Fruit fly (Drosophila melanogaster) whole organism, prepupa: Measurements from ENCODE around the gene Arp1.

Source experiments
- Blimp-1 ChIP-seq: fragments of 200-800 bp; sonication (Bioruptor generic); optimal IDR thresholded peaks from 3 replicates; lab custom pipeline; 2017; ENCODE audit warnings: missing biosample characterization, missing genetic modification characterization, mild to moderate bottlenecking, moderate library complexity, missing genetic modification reagents
- CG10669 ChIP-seq: fragments of 200-800 bp; sonication (Bioruptor generic); optimal IDR thresholded peaks from 3 replicates; lab custom pipeline; 2018; ENCODE audit warnings: missing biosample characterization, mild to moderate bottlenecking, missing genetic modification characterization, moderate library complexity
- CG11294 ChIP-seq: fragments of 200-800 bp; sonication (Bioruptor generic); IDR thresholded peaks from 2 replicates; pipeline ENCODE4 v1.3.6; 2022; ENCODE audit warnings: missing biosample characterization, missing genetic modification characterization
- CG11762 ChIP-seq: fragments of 200-800 bp; sonication (Bioruptor generic); optimal IDR thresholded peaks from 3 replicates; lab custom pipeline; 2016; ENCODE audit warnings: missing biosample characterization, missing genetic modification characterization; ENCODE audit not compliant: insufficient read depth
- CG1621 ChIP-seq: fragments of 200-800 bp; sonication (Bioruptor generic); optimal IDR thresholded peaks from 3 replicates; lab custom pipeline; 2018; ENCODE audit warnings: missing biosample characterization, mild to moderate bottlenecking, missing genetic modification characterization
- CG16779 ChIP-seq: fragments of 200-800 bp; sonication (Bioruptor generic); optimal IDR thresholded peaks from 3 replicates; lab custom pipeline; 2017; ENCODE audit warnings: missing biosample characterization, mild to moderate bottlenecking, missing genetic modification characterization
- CG31627 ChIP-seq: fragments of 200-800 bp; sonication (Bioruptor generic); optimal IDR thresholded peaks from 3 replicates; lab custom pipeline; 2016; ENCODE audit warnings: missing biosample characterization, missing genetic modification characterization
- CG32006 ChIP-seq: fragments of 200-800 bp; sonication (Bioruptor generic); optimal IDR thresholded peaks from 3 replicates; lab custom pipeline; 2017; ENCODE audit warnings: missing biosample characterization, mild to moderate bottlenecking, missing genetic modification characterization
- CG34406 ChIP-seq: fragments of 200-800 bp; sonication (Bioruptor generic); optimal IDR thresholded peaks from 3 replicates; lab custom pipeline; 2016; ENCODE audit warnings: missing biosample characterization, missing genetic modification characterization
- CG6163 ChIP-seq: fragments of 200-800 bp; sonication (Bioruptor generic); IDR thresholded peaks from 3 replicates; pipeline ENCODE4 v1.3.6; 2022; ENCODE audit warnings: missing biosample characterization, missing genetic modification characterization
- CG6276 ChIP-seq: fragments of 200-800 bp; sonication (Bioruptor generic); optimal IDR thresholded peaks from 2 replicates; lab custom pipeline; 2017; ENCODE audit warnings: missing biosample characterization, mild to moderate bottlenecking, missing genetic modification characterization
- CG6792 ChIP-seq: fragments of 200-800 bp; sonication (Bioruptor generic); optimal IDR thresholded peaks from 3 replicates; lab custom pipeline; 2016; ENCODE audit warnings: missing biosample characterization, missing genetic modification characterization
- CG7368 ChIP-seq: fragments of 200-800 bp; sonication (Bioruptor generic); optimal IDR thresholded peaks from 3 replicates; lab custom pipeline; 2016; ENCODE audit warnings: missing biosample characterization, missing genetic modification characterization
- CG8319 ChIP-seq: fragments of 200-800 bp; sonication (Bioruptor generic); optimal IDR thresholded peaks from 3 replicates; lab custom pipeline; 2016; ENCODE audit warnings: missing biosample characterization, missing genetic modification characterization
- CG8632 ChIP-seq: fragments of 200-800 bp; sonication (Bioruptor generic); optimal IDR thresholded peaks from 3 replicates; lab custom pipeline; 2016; ENCODE audit warnings: missing biosample characterization, missing genetic modification characterization
- CG9139 ChIP-seq: fragments of 200-800 bp; sonication (Bioruptor generic); optimal IDR thresholded peaks from 3 replicates; lab custom pipeline; 2017; ENCODE audit warnings: missing biosample characterization, mild to moderate bottlenecking, missing genetic modification characterization
- Eip75B ChIP-seq: fragments of 200-800 bp; sonication (Bioruptor generic); optimal IDR thresholded peaks from 3 replicates; lab custom pipeline; 2016; ENCODE audit warnings: missing biosample characterization, missing genetic modification characterization
- Eip78C ChIP-seq: fragments of 200-800 bp; sonication (Bioruptor generic); peaks from one replicate; lab custom pipeline; 2016; ENCODE audit warnings: missing biosample characterization, missing genetic modification characterization
- Eip93F ChIP-seq: fragments of 200-800 bp; sonication (Bioruptor generic); optimal IDR thresholded peaks from 2 replicates; lab custom pipeline; 2016; ENCODE audit warnings: missing biosample characterization, mild to moderate bottlenecking, missing genetic modification characterization
- Ets21C ChIP-seq: fragments of 200-800 bp; sonication (Bioruptor generic); optimal IDR thresholded peaks from 3 replicates; lab custom pipeline; 2016; ENCODE audit warnings: missing biosample characterization, missing genetic modification characterization
- Gug ChIP-seq: fragments of 200-800 bp; sonication (Bioruptor generic); IDR thresholded peaks from 2 replicates; pipeline ENCODE4 v1.3.6; 2022; ENCODE audit warnings: missing biosample characterization, missing genetic modification characterization
- Hr39 ChIP-seq: fragments of 200-800 bp; sonication (Bioruptor generic); optimal IDR thresholded peaks from 2 replicates; lab custom pipeline; 2016; ENCODE audit warnings: missing biosample characterization, missing genetic modification characterization
- Hr4 ChIP-seq: fragments of 200-800 bp; sonication (Bioruptor generic); optimal IDR thresholded peaks from 3 replicates; lab custom pipeline; 2016; ENCODE audit warnings: missing biosample characterization, missing genetic modification characterization
- Lpt ChIP-seq: fragments of 200-800 bp; sonication (Bioruptor generic); optimal IDR thresholded peaks from 3 replicates; lab custom pipeline; 2016; ENCODE audit warnings: missing biosample characterization, missing genetic modification characterization
- Met ChIP-seq: fragments of 200-800 bp; sonication (Bioruptor generic); optimal IDR thresholded peaks from 3 replicates; lab custom pipeline; 2016; ENCODE audit warnings: missing biosample characterization, missing genetic modification characterization
- OdsH ChIP-seq: fragments of 200-800 bp; sonication (Bioruptor generic); optimal IDR thresholded peaks from 3 replicates; lab custom pipeline; 2016; ENCODE audit warnings: missing biosample characterization, missing genetic modification characterization
- Smox ChIP-seq: fragments of 200-800 bp; sonication (Bioruptor generic); optimal IDR thresholded peaks from 3 replicates; lab custom pipeline; 2016; ENCODE audit warnings: missing biosample characterization, missing genetic modification characterization
- Sox102F ChIP-seq: fragments of 200-800 bp; sonication (Bioruptor generic); optimal IDR thresholded peaks from 2 replicates; lab custom pipeline; 2016; ENCODE audit warnings: missing biosample characterization, mild to moderate bottlenecking, missing genetic modification characterization
- Sox14 ChIP-seq: fragments of 200-800 bp; sonication (Bioruptor generic); optimal IDR thresholded peaks from 3 replicates; lab custom pipeline; 2016; ENCODE audit warnings: missing biosample characterization, missing genetic modification characterization
- acj6 ChIP-seq: fragments of 200-800 bp; sonication (Bioruptor generic); optimal IDR thresholded peaks from 3 replicates; lab custom pipeline; 2016; ENCODE audit warnings: missing biosample characterization, missing genetic modification characterization
- dac ChIP-seq: fragments of 200-800 bp; sonication (Bioruptor generic); optimal IDR thresholded peaks from 2 replicates; lab custom pipeline; 2017; ENCODE audit warnings: missing biosample characterization, mild to moderate bottlenecking, missing genetic modification characterization
- dsx ChIP-seq: fragments of 200-800 bp; optimal IDR thresholded peaks from 3 replicates; lab custom pipeline; 2019; ENCODE audit warnings: missing biosample characterization, mild to moderate bottlenecking, missing genetic modification characterization, moderate library complexity; ENCODE audit not compliant: poor library complexity, severe bottlenecking
- eg ChIP-seq: fragments of 200-800 bp; sonication (Bioruptor generic); IDR thresholded peaks from 3 replicates; pipeline ENCODE4 v1.3.6; 2022; ENCODE audit warnings: missing biosample characterization, missing genetic modification characterization
- esn ChIP-seq: fragments of 200-800 bp; sonication (Bioruptor generic); optimal IDR thresholded peaks from 2 replicates; lab custom pipeline; 2016; ENCODE audit warnings: missing biosample characterization, mild to moderate bottlenecking, missing genetic modification characterization, moderate library complexity
- fd85E ChIP-seq: fragments of 200-800 bp; sonication (Bioruptor generic); optimal IDR thresholded peaks from 3 replicates; lab custom pipeline; 2016; ENCODE audit warnings: missing biosample characterization, missing genetic modification characterization
- lz ChIP-seq: fragments of 200-800 bp; sonication (Bioruptor generic); optimal IDR thresholded peaks from 3 replicates; lab custom pipeline; 2016; ENCODE audit warnings: missing biosample characterization, missing genetic modification characterization
- net ChIP-seq: fragments of 200-800 bp; sonication (Bioruptor generic); optimal IDR thresholded peaks from 3 replicates; lab custom pipeline; 2016; ENCODE audit warnings: missing biosample characterization, missing genetic modification characterization
- pdm3 ChIP-seq: fragments of 200-800 bp; sonication (Bioruptor generic); optimal IDR thresholded peaks from 3 replicates; lab custom pipeline; 2016; ENCODE audit warnings: missing biosample characterization, missing genetic modification characterization
- ss ChIP-seq, 2 experiments: fragments of 200-800 bp; sonication (Bioruptor generic); optimal IDR thresholded peaks; 2 replicates in 1 of 2; 3 replicates in 1 of 2; lab custom pipeline; 2017 to 2018; ENCODE audit warnings: mild to moderate bottlenecking in 2 of 2, missing biosample characterization in 2 of 2, missing genetic modification characterization in 2 of 2, moderate library complexity in 1 of 2
- svp ChIP-seq: fragments of 200-800 bp; sonication (Bioruptor generic); peaks from one replicate; lab custom pipeline; 2016; ENCODE audit warnings: missing biosample characterization, missing genetic modification characterization
- topi ChIP-seq: fragments of 200-800 bp; sonication (Bioruptor generic); optimal IDR thresholded peaks from 3 replicates; lab custom pipeline; 2016; ENCODE audit warnings: missing biosample characterization, missing genetic modification characterization
- vri ChIP-seq: fragments of 200-800 bp; sonication (Bioruptor generic); optimal IDR thresholded peaks from 3 replicates; lab custom pipeline; 2016; ENCODE audit warnings: missing biosample characterization, mild to moderate bottlenecking, missing genetic modification characterization

Arp1 gene

dm6 chr3R:12644621-12645310 lies 46.8 kb upstream of the Arp1 start (continued):
- TF ChIP-seq CG6163 (no peak), Sox102F (GFP tag; lab: Kevin White, UChicago) (no peak), dac (no peak), fd85E (GFP tag; lab: Kevin White, UChicago) (no peak), svp (GFP tag; lab: Kevin White, UChicago) (peak; percentile 66), pdm3 (peak; percentile 14), Sox14 (GFP tag; lab: Kevin White, UChicago) (no peak), CG11294 (no peak), CG10669 (GFP tag; lab: Kevin White, UChicago) (no peak), CG31627 (peak; percentile 15), OdsH (GFP tag; lab: Kevin White, UChicago) (no peak), ss (GFP tag; optimal IDR thresholded peaks at IDR 0.05; lab: Kevin White, UChicago) (no peak), esn (GFP tag; lab: Kevin White, UChicago) (peak; percentile 13), Gug (GFP tag; lab: Robert Waterston, UW) (no peak), CG32006 (no peak), Blimp-1 (no peak), Eip93F (GFP tag; lab: Kevin White, UChicago) (no peak), CG1621 (tag; lab: Kevin White, UChicago) (no peak)
- TF ChIP-seq, all 60 proteins: peak for 14

dm6 chr3R:12645771-12646317 lies 45.7 kb upstream of the Arp1 start:
- TF ChIP-seq Eip78C (GFP tag; lab: Kevin White, UChicago) (peak; percentile 33), CG6163 (0 out of 3 replicates have a peak, but pooled peaks have one; percentile 21), Ets21C (GFP tag; lab: Kevin White, UChicago) (no peak), vri (GFP tag; lab: Kevin White, UChicago) (no peak)

- TF ChIP-seq Met (GFP tag; lab: Kevin White, UChicago) (no peak), fd85E (GFP tag; lab: Kevin White, UChicago) (no peak), Eip78C (GFP tag; lab: Kevin White, UChicago) (peak; percentile 78), ss (GFP tag; optimal IDR thresholded peaks at IDR 0.05; lab: Kevin White, UChicago) (no peak), CG8632 (no peak), CG6792 (GFP tag; lab: Kevin White, UChicago) (no peak)
- TF ChIP-seq, all 60 proteins: peak for 1
Measured at dm6 chr3R:12646926-12647325, 44.6 kb upstream of the Arp1 start.

dm6 chr3R:12647348-12647747 lies 44.2 kb upstream of the Arp1 start:
- TF ChIP-seq CG8319 (no peak), eg (GFP tag; lab: Robert Waterston, UW) (no peak)
- TF ChIP-seq, all 60 proteins: peak for 0

DNA sequence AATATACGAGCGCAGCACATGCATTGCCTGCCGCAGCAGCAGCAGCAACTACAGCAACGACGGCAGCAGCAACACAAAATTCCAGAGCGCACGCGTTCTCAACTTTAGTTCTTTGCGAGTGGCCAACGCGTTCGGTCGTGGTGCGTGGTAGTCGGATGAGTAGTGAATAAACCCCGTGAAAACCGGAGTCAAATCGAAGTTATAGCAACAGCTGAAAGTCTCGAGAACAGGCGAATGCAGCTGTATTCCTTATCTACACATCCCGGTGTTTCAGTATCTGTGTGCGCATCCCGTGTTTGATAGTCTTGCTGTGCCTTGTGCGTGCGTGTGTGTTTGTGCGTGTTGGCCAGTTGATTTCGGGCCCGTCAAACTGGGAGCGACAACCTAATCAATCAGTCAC lies 43.6 kb upstream of the Arp1 start, which contains the start of gene Dtg:
Gene Dtg, plus strand, starts transcription at position 105 of the 400 bp plus-strand sequence.
- TF ChIP-seq CG8632: no peak
- TF ChIP-seq topi (GFP tag; lab: Kevin White, UChicago): no peak
- TF ChIP-seq CG32006: no peak
- no peak for TF ChIP-seq CG6276 (GFP tag; lab: Kevin White, UChicago)
- TF ChIP-seq net (GFP tag; lab: Kevin White, UChicago): no peak
- TF ChIP-seq fd85E (GFP tag; lab: Kevin White, UChicago): no peak
- no peak for TF ChIP-seq acj6 (GFP tag; lab: Kevin White, UChicago)
- no peak for TF ChIP-seq Lpt (GFP tag; lab: Kevin White, UChicago)
- no peak for TF ChIP-seq CG11294
- TF ChIP-seq Ets21C (GFP tag; lab: Kevin White, UChicago): no peak
- no peak for TF ChIP-seq Eip93F (GFP tag; lab: Kevin White, UChicago)
- no peak for TF ChIP-seq CG11762 (GFP tag; lab: Kevin White, UChicago)
- TF ChIP-seq CG34406: no peak
- peak; percentile 20 for TF ChIP-seq CG9139
- no peak for TF ChIP-seq Smox (GFP tag; lab: Kevin White, UChicago)
- peak; percentile 8 for TF ChIP-seq dsx (GFP tag; lab: Kevin White, UChicago)
- TF ChIP-seq Hr39 (GFP tag; lab: Kevin White, UChicago): no peak
- no peak for TF ChIP-seq Blimp-1
- TF ChIP-seq eg (GFP tag; lab: Robert Waterston, UW): 0 out of 3 replicates have a peak, but pooled peaks have one; percentile 6
- no peak for TF ChIP-seq CG16779
- no peak for TF ChIP-seq CG6792 (GFP tag; lab: Kevin White, UChicago)
- TF ChIP-seq Eip75B (GFP tag; lab: Kevin White, UChicago): no peak
- TF ChIP-seq lz: no peak
- no peak for TF ChIP-seq CG31627
- TF ChIP-seq CG7368 (GFP tag; lab: Kevin White, UChicago): no peak
- no peak for TF ChIP-seq Hr4 (GFP tag; lab: Kevin White, UChicago)
